Worm (Caenorhabditis elegans): ENCODE measurements around the gene T09B9.1.

T09B9.1 gene

DNA sequence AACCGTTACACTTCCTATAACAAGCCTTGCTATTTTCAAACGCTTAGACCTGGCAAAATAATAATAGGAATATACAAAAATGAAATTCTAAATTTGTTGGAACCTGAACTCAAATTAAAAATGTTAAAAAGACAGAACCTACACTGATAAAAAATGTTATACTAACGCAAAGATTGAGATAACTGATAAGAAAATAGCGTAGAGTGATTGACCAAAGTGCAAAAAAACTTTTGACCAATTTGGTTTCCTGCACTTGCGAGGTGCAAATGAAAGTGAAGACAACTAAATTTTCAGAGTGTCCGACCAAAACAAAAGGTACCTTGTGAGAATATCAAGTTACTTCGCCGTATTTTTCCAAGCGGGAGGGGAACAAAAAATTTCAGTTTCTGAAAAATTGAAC is 38.5 kb downstream of the T09B9.1 start:
- TF ChIP-seq attf-3 (GFP tag; conservative IDR thresholded peaks at IDR 0.05) (no peak), F49E8.2 (tag; optimal IDR thresholded peaks at IDR 0.05; ENCODE audit: insufficient read depth) (no peak), gei-17 (GFP tag; optimal IDR thresholded peaks at IDR 0.05) (no peak), bed-1 (GFP tag; IDR thresholded peaks at IDR 0.05) (no peak), rec-8 (tag; optimal IDR thresholded peaks at IDR 0.05) (no peak), unc-130 (GFP tag; optimal IDR thresholded peaks at IDR 0.05) (no peak), F22D6.2 (tag; optimal IDR thresholded peaks at IDR 0.05) (no peak)

DNA sequence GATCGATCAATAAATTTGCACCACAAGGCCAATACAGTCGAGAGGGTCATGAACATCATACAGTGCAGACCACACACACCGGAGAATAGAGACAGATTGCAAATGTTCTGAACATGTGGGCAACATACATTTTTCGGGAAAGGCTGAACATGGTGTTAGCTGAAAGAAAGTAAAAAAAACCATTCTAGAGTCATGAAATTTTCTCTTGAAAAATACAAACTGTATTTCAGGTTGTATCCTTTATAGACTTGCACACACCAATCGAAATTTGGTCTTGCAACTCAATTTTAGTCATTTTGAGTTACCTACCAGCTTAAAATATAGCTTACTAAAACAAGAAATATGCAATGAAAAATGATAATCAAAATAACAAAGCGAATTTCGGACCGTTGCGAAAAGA is 39.0 kb downstream of the T09B9.1 start:
- TF ChIP-seq atf-7 (tag; optimal IDR thresholded peaks at IDR 0.05) (no peak), F49E8.2 (tag; optimal IDR thresholded peaks at IDR 0.05; ENCODE audit: insufficient read depth) (no peak), F23B12.7 (tag; optimal IDR thresholded peaks at IDR 0.05; ENCODE audit: insufficient read depth) (no peak), gei-17 (GFP tag; optimal IDR thresholded peaks at IDR 0.05) (no peak), D2030.7 (GFP tag; IDR thresholded peaks at IDR 0.05) (no peak), ets-4 (GFP tag; optimal IDR thresholded peaks at IDR 0.05) (no peak), F39B2.1 (GFP tag; IDR thresholded peaks at IDR 0.05) (no peak), ZK185.1 (tag; optimal IDR thresholded peaks at IDR 0.05; ENCODE audit: poor library complexity, severe bottlenecking) (no peak)

DNA sequence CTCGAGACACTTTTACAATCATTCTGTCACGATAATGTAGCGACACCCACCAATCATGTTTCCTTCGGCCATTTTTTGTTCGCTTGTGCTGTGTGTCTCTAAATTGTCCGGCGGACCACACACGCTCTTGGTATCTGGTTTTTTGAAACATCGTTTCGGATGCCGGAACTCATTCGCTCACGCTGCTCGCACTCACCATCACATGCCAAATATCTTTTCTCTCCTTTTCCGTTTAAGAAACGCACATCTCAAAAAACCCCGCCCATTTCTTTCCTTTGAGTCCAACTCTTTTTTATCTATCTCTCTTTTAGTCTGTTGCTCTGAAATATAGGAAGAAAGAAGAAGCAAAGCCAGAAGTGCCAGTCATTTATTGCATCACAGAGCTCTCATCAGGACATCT is 41.5 kb downstream of the T09B9.1 start, which contains the start of gene F36G3.3:
TSS of gene F36G3.3 (plus strand) at position 306 of the 400 bp plus-strand sequence.
- TF ChIP-seq tbx-9 (tag; optimal IDR thresholded peaks at IDR 0.05; ENCODE audit: borderline replicate concordance), result no peak
- TF ChIP-seq aptf-3 (GFP tag; IDR thresholded peaks at IDR 0.05), result no peak

DNA sequence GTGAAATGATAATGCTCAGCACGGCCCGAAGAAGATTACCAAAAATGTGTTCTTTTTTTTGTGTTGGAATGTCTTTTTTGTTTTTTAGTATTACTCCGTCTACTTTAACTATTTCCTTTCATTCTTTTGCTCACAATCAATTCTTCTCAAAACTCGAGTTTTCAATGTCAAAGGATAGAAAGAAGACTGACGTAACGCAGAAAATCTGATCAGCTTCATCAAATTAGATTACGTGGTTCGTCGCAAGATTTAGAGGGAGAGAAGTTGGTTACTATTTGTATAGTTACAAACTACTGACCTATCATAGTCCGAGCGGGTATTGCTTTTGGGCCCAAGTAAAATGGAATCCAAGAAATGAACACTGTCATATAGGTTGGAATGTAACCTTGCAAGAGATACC is 46.5 kb downstream of the T09B9.1 start:
- no peak for TF ChIP-seq ztf-22 (GFP tag; optimal IDR thresholded peaks at IDR 0.05)
- no peak for TF ChIP-seq hmg-1.2 (GFP tag; IDR thresholded peaks at IDR 0.05)
- no peak for TF ChIP-seq sdz-38 (tag; optimal IDR thresholded peaks at IDR 0.05)
- TF ChIP-seq egl-44 (GFP tag; IDR thresholded peaks at IDR 0.05), result no peak
- TF ChIP-seq ceh-58 (GFP tag; IDR thresholded peaks at IDR 0.05), result no peak
- no peak for TF ChIP-seq nfya-1 (tag; optimal IDR thresholded peaks at IDR 0.05; ENCODE audit: borderline replicate concordance, insufficient read depth)
- TF ChIP-seq tlf-1 (GFP tag; optimal IDR thresholded peaks at IDR 0.05), result no peak
- no peak for TF ChIP-seq ztf-6 (GFP tag; IDR thresholded peaks at IDR 0.05)
- TF ChIP-seq mel-28 (tag; optimal IDR thresholded peaks at IDR 0.05; ENCODE audit: borderline replicate concordance), result no peak
- no peak for TF ChIP-seq pbrm-1 (GFP tag; IDR thresholded peaks at IDR 0.05)
- TF ChIP-seq ztf-18 (tag; optimal IDR thresholded peaks at IDR 0.05), result no peak
- no peak for TF ChIP-seq aptf-3 (GFP tag; IDR thresholded peaks at IDR 0.05)

DNA sequence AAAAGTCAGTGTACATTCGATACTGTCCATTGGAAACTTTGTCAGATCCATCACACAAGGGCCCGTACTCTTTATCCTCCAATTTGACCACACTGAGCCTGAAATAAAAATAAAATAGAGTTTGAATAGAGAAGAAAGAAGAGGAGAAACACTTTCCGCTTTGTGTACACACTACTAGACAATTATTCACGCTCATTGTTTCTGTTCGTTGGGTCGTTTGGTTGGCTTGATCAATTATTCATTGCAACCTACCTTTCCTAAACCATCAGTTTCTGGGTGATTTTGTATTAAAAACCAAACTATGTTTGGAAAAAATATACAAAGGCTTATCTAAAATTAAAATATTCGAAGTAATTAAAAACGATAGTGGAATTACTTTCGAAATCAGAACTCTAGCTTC is 47.7 kb downstream of the T09B9.1 start:
- TF ChIP-seq snpc-3.4 (tag; optimal IDR thresholded peaks at IDR 0.05) (no peak), egl-18 (GFP tag; IDR thresholded peaks at IDR 0.05) (no peak), lin-54 (GFP tag; optimal IDR thresholded peaks at IDR 0.05) (no peak), chd-7 (tag; optimal IDR thresholded peaks at IDR 0.05) (no peak)

DNA sequence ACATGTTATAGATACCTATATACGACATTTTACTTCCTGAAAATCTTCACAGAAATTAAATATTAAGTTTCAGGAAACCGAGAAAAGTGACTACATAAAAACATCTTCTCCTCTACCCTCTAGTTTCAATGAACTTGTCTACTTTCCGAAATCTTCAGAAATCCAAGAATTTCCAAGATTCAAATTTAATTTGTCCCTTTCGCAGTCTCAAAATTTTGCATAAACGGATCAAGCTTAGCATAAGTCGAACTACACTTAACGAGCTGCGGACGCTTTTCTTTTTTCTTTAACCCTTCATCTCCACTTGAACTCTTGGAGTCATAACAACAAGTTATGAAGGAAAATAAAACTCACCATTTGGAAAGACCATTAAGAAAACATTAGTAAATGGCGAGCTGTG is 48.4 kb downstream of the T09B9.1 start:
- no peak for TF ChIP-seq tbx-9 (tag; optimal IDR thresholded peaks at IDR 0.05; ENCODE audit: borderline replicate concordance)
- no peak for TF ChIP-seq K12H6.12 (tag; optimal IDR thresholded peaks at IDR 0.05)
- no peak for TF ChIP-seq sptf-2 (GFP tag; optimal IDR thresholded peaks at IDR 0.05)
- no peak for TF ChIP-seq dpff-1 (tag; optimal IDR thresholded peaks at IDR 0.05)
- TF ChIP-seq hmg-1.2 (GFP tag; IDR thresholded peaks at IDR 0.05), result no peak
- TF ChIP-seq madf-6 (GFP tag; IDR thresholded peaks at IDR 0.05), result no peak

All from whole organism, young adult.